Fruit fly (Drosophila melanogaster): ENCODE data around the gene dyl.
A peak's percentile ranks its signal among the peaks of the same experiment; 100 is the strongest.

dyl gene

dm6 chr3L:4349314-4349713, 41.8 kb upstream of the dyl start:
- TF ChIP-seq dsx (GFP tag; optimal IDR thresholded peaks at IDR 0.05; ENCODE audit: poor library complexity, severe bottlenecking) (peak; percentile 78), Eip78C (GFP tag) (no peak), ss (GFP tag; optimal IDR thresholded peaks at IDR 0.05) (peak in 1 of 2 experiments; percentile 34), CG1621 (tag; optimal IDR thresholded peaks at IDR 0.05) (peak; percentile 60), CG6163 (GFP tag; IDR thresholded peaks at IDR 0.05) (0 out of 3 replicates have a peak, but pooled peaks have one; percentile 35)

- TF ChIP-seq Eip78C (GFP tag) (peak; percentile 60), Ets96B (tag; optimal IDR thresholded peaks at IDR 0.05) (no peak), CG32006 (GFP tag; optimal IDR thresholded peaks at IDR 0.05) (peak; percentile 35)
Observed at dm6 chr3L:4348839-4349238, 41.3 kb upstream of the dyl start.

dm6 chr3L:4348072-4348471, 40.6 kb upstream of the dyl start:
- TF ChIP-seq Ets96B (tag; optimal IDR thresholded peaks at IDR 0.05) (peak; percentile 52), CG3919 (GFP tag; optimal IDR thresholded peaks at IDR 0.05) (peak; percentile 48), lz (GFP tag; optimal IDR thresholded peaks at IDR 0.05) (no peak), CG6163 (GFP tag; IDR thresholded peaks at IDR 0.05) (peak; percentile 65; the same call in 2 of the 3 replicates), Eip78C (GFP tag) (peak; percentile 61), CG11762 (GFP tag; optimal IDR thresholded peaks at IDR 0.05; ENCODE audit: insufficient read depth) (peak; percentile 3), esn (GFP tag; optimal IDR thresholded peaks at IDR 0.05) (no peak), Hr4 (GFP tag; optimal IDR thresholded peaks at IDR 0.05) (peak; percentile 42), CG7368 (GFP tag; optimal IDR thresholded peaks at IDR 0.05) (no peak), topi (GFP tag; optimal IDR thresholded peaks at IDR 0.05) (no peak), achi (GFP tag; optimal IDR thresholded peaks at IDR 0.05) (no peak), fd59A (GFP tag; optimal IDR thresholded peaks at IDR 0.05) (no peak), eg (GFP tag; IDR thresholded peaks at IDR 0.05) (peak; percentile 70), CG4318 (GFP tag; optimal IDR thresholded peaks at IDR 0.05) (no peak), CG6276 (GFP tag; optimal IDR thresholded peaks at IDR 0.05) (peak; percentile 30), CG15336 (GFP tag; IDR thresholded peaks at IDR 0.05) (peak; percentile 57), Eip93F (GFP tag; optimal IDR thresholded peaks at IDR 0.05) (no peak), Sox14 (GFP tag; optimal IDR thresholded peaks at IDR 0.05) (no peak), OdsH (GFP tag; optimal IDR thresholded peaks at IDR 0.05) (peak; percentile 27), CG9139 (GFP tag; optimal IDR thresholded peaks at IDR 0.05) (no peak), CG34406 (GFP tag; optimal IDR thresholded peaks at IDR 0.05) (no peak), CG10631 (GFP tag; optimal IDR thresholded peaks at IDR 0.05) (no peak), CG8119 (GFP tag; IDR thresholded peaks at IDR 0.05) (peak; percentile 67; the same call in 2 of the 3 replicates), CG6808 (GFP tag; optimal IDR thresholded peaks at IDR 0.05) (peak; percentile 17), Ets21C (GFP tag; optimal IDR thresholded peaks at IDR 0.05) (no peak), CG32006 (GFP tag; optimal IDR thresholded peaks at IDR 0.05) (peak; percentile 38), CG10669 (GFP tag; optimal IDR thresholded peaks at IDR 0.05) (peak; percentile 18), pdm3 (GFP tag; optimal IDR thresholded peaks at IDR 0.05) (no peak), Gug (GFP tag; IDR thresholded peaks at IDR 0.05) (peak; percentile 55), spab (GFP tag; optimal IDR thresholded peaks at IDR 0.05) (peak; percentile 3), dsx (GFP tag; optimal IDR thresholded peaks at IDR 0.05; ENCODE audit: poor library complexity, severe bottlenecking) (no peak), CG16779 (tag; optimal IDR thresholded peaks at IDR 0.05) (no peak)

- TF ChIP-seq achi (GFP tag; optimal IDR thresholded peaks at IDR 0.05) (peak; percentile 55), CG11294 (GFP tag; IDR thresholded peaks at IDR 0.05) (peak; percentile 27; the same call in 1 of the 2 replicates), svp (GFP tag) (no peak), vri (GFP tag; optimal IDR thresholded peaks at IDR 0.05) (no peak), Hr39 (GFP tag; optimal IDR thresholded peaks at IDR 0.05) (peak; percentile 29), Ets96B (tag; optimal IDR thresholded peaks at IDR 0.05) (peak; percentile 24), Gug (GFP tag; IDR thresholded peaks at IDR 0.05) (0 out of 2 replicates have a peak, but pooled peaks have one; percentile 28), fkh (GFP tag; optimal IDR thresholded peaks at IDR 0.05) (no peak), Met (GFP tag; optimal IDR thresholded peaks at IDR 0.05) (peak; percentile 12), Lpt (GFP tag; optimal IDR thresholded peaks at IDR 0.05) (peak; percentile 6), Blimp-1 (GFP tag; optimal IDR thresholded peaks at IDR 0.05) (no peak), Hr4 (GFP tag; optimal IDR thresholded peaks at IDR 0.05) (peak; percentile 63), spab (GFP tag; optimal IDR thresholded peaks at IDR 0.05) (peak; percentile 8), CG34406 (GFP tag; optimal IDR thresholded peaks at IDR 0.05) (no peak), CG8319 (GFP tag; optimal IDR thresholded peaks at IDR 0.05) (no peak), CG9139 (GFP tag; optimal IDR thresholded peaks at IDR 0.05) (no peak), Smox (GFP tag; optimal IDR thresholded peaks at IDR 0.05) (no peak), esn (GFP tag; optimal IDR thresholded peaks at IDR 0.05) (no peak), CG11762 (GFP tag; optimal IDR thresholded peaks at IDR 0.05; ENCODE audit: insufficient read depth) (peak; percentile 24), CG6808 (GFP tag; optimal IDR thresholded peaks at IDR 0.05) (peak; percentile 14), CG6854 (GFP tag; optimal IDR thresholded peaks at IDR 0.05) (no peak), pdm3 (GFP tag; optimal IDR thresholded peaks at IDR 0.05) (peak; percentile 54), CG1621 (tag; optimal IDR thresholded peaks at IDR 0.05) (no peak)
Observed at dm6 chr3L:4346379-4346778, 38.9 kb upstream of the dyl start.

Measured in whole organism, prepupa.